Comparison of ENCODE assay signal across 1 fruit fly cellular context in genomic region chrX:3677847-3678411, dm6.
TF ChIP-seq lines count a peak whose summit lies in the region.

No protein-coding gene starts in this region.

TF ChIP-seq in whole organism, embryonic, 481 proteins besides CTCF, POLR2A, EP300 and RAD21 (continued from another document and continues in another):
- no peak for TF ChIP-seq knrl (GFP tag; IDR thresholded peaks at IDR 0.05; lab: Robert Waterston, UW; ENCODE audit: partially characterized antibody)
- TF ChIP-seq Doc2 (GFP tag; IDR thresholded peaks at IDR 0.05; lab: Robert Waterston, UW) = no peak
- TF ChIP-seq Spps (tag; optimal IDR thresholded peaks at IDR 0.05; lab: Kevin White, UChicago) = peak; percentile 83
- TF ChIP-seq CG4617 (GFP tag; optimal IDR thresholded peaks at IDR 0.05; lab: Kevin White, UChicago; ENCODE audit: borderline replicate concordance) = no peak
- TF ChIP-seq CG1529 (GFP tag; optimal IDR thresholded peaks at IDR 0.05; lab: Kevin White, UChicago) = peak; percentile 73
- peak; percentile 59 for TF ChIP-seq jing (GFP tag; optimal IDR thresholded peaks at IDR 0.05; lab: Kevin White, UChicago)
- no peak for TF ChIP-seq Mes4 (GFP tag; optimal IDR thresholded peaks at IDR 0.05; lab: Kevin White, UChicago)
- peak; percentile 92 for TF ChIP-seq Oli (tag; optimal IDR thresholded peaks at IDR 0.05; lab: Kevin White, UChicago)
- no peak for TF ChIP-seq CG6791 (GFP tag; IDR thresholded peaks at IDR 0.05; lab: Robert Waterston, UW; ENCODE audit: partially characterized antibody)
- TF ChIP-seq pzg (GFP tag; optimal IDR thresholded peaks at IDR 0.05; lab: Kevin White, UChicago) = no peak
- no peak for TF ChIP-seq toy (GFP tag; IDR thresholded peaks at IDR 0.05; lab: Robert Waterston, UW)
- TF ChIP-seq ATbp (GFP tag; optimal IDR thresholded peaks at IDR 0.05; lab: Kevin White, UChicago) = peak; percentile 68
- no peak for TF ChIP-seq zen2 (GFP tag; IDR thresholded peaks at IDR 0.05; lab: Robert Waterston, UW; ENCODE audit: partially characterized antibody)
- peak; percentile 59; the same call in 1 of the 2 replicates for TF ChIP-seq HLH3B (GFP tag; IDR thresholded peaks at IDR 0.05; lab: Robert Waterston, UW)
- TF ChIP-seq Opbp (GFP tag; IDR thresholded peaks at IDR 0.05; lab: Robert Waterston, UW; ENCODE audit: partially characterized antibody) = no peak
- peak; percentile 66 for TF ChIP-seq CG14441 (GFP tag; IDR thresholded peaks at IDR 0.05; lab: Robert Waterston, UW)
- peak; percentile 73 for TF ChIP-seq sisA (GFP tag; IDR thresholded peaks at IDR 0.05; lab: Robert Waterston, UW)
- TF ChIP-seq Mrtf (GFP tag; IDR thresholded peaks at IDR 0.05; lab: Robert Waterston, UW) = no peak; the same call in 1 of the 3 replicates
- no peak for TF ChIP-seq bigmax (GFP tag; optimal IDR thresholded peaks at IDR 0.05; lab: Kevin White, UChicago)
- peak; percentile 57; the same call in 1 of the 2 replicates for TF ChIP-seq Rfx (GFP tag; IDR thresholded peaks at IDR 0.05; lab: Robert Waterston, UW)
- peak; percentile 78 for TF ChIP-seq Usf (GFP tag; optimal IDR thresholded peaks at IDR 0.05; lab: Kevin White, UChicago)
- TF ChIP-seq ase (GFP tag; IDR thresholded peaks at IDR 0.05; lab: Robert Waterston, UW) = peak; percentile 40; the same call in 2 of the 3 replicates
- no peak for TF ChIP-seq stwl (tag; optimal IDR thresholded peaks at IDR 0.05; lab: Kevin White, UChicago)
- TF ChIP-seq CG9437 (GFP tag; optimal IDR thresholded peaks at IDR 0.05; lab: Kevin White, UChicago) = peak; percentile 89
- no peak for TF ChIP-seq CG7963 (GFP tag; IDR thresholded peaks at IDR 0.05; lab: Robert Waterston, UW; ENCODE audit: partially characterized antibody)
- TF ChIP-seq Jarid2 (GFP tag; optimal IDR thresholded peaks at IDR 0.05; lab: Kevin White, UChicago) = peak; percentile 74
- no peak for TF ChIP-seq CG11247 (GFP tag; IDR thresholded peaks at IDR 0.05; lab: Robert Waterston, UW)
- TF ChIP-seq HmgZ (tag; optimal IDR thresholded peaks at IDR 0.05; lab: Kevin White, UChicago) = no peak
- TF ChIP-seq croc (GFP tag; conservative IDR thresholded peaks at IDR 0.05; lab: Robert Waterston, UW) = peak; percentile 78
- TF ChIP-seq Taf1 (GFP tag; IDR thresholded peaks at IDR 0.05; lab: Robert Waterston, UW) = no peak
- TF ChIP-seq Bteb2 (GFP tag; optimal IDR thresholded peaks at IDR 0.05; lab: Kevin White, UChicago) = no peak
- peak; percentile 97 for TF ChIP-seq CG17361 (GFP tag; IDR thresholded peaks at IDR 0.05; lab: Robert Waterston, UW)
- TF ChIP-seq Xrp1 (GFP tag; IDR thresholded peaks at IDR 0.05; lab: Robert Waterston, UW) = peak; percentile 82
- peak; percentile 76 for TF ChIP-seq CG6854 (GFP tag; optimal IDR thresholded peaks at IDR 0.05; lab: Kevin White, UChicago)
- no peak for TF ChIP-seq BEAF-32 (GFP tag; optimal IDR thresholded peaks at IDR 0.05; lab: Kevin White, UChicago)
- TF ChIP-seq Elba2 (GFP tag; optimal IDR thresholded peaks at IDR 0.05; lab: Kevin White, UChicago) = no peak
- TF ChIP-seq CG2678 (tag; optimal IDR thresholded peaks at IDR 0.05; lab: Kevin White, UChicago) = peak; percentile 93
- TF ChIP-seq CG10654 (GFP tag; optimal IDR thresholded peaks at IDR 0.05; lab: Kevin White, UChicago) = peak; percentile 47
- TF ChIP-seq Deaf1 (tag; optimal IDR thresholded peaks at IDR 0.05; lab: Kevin White, UChicago) = peak; percentile 65
- no peak for TF ChIP-seq Sin3A (optimal IDR thresholded peaks at IDR 0.05; lab: Kevin White, UChicago)
- TF ChIP-seq psq (GFP tag; optimal IDR thresholded peaks at IDR 0.05; lab: Kevin White, UChicago) = peak; percentile 51
- no peak for TF ChIP-seq ash1 (GFP tag; optimal IDR thresholded peaks at IDR 0.05; lab: Kevin White, UChicago)
- peak; percentile 73; the same call in 2 of the 3 replicates for TF ChIP-seq dysf (GFP tag; IDR thresholded peaks at IDR 0.05; lab: Robert Waterston, UW)
- no peak for TF ChIP-seq Dref (GFP tag; IDR thresholded peaks at IDR 0.05; lab: Robert Waterston, UW)
- peak; percentile 63; the same call in 2 of the 3 replicates for TF ChIP-seq zfh1 (GFP tag; IDR thresholded peaks at IDR 0.05; lab: Robert Waterston, UW)
- peak; percentile 74 for TF ChIP-seq CG33557 (GFP tag; optimal IDR thresholded peaks at IDR 0.05; lab: Kevin White, UChicago)
- peak; percentile 58 for TF ChIP-seq scrt (GFP tag; optimal IDR thresholded peaks at IDR 0.05; lab: Kevin White, UChicago)
- no peak for TF ChIP-seq otp (GFP tag; IDR thresholded peaks at IDR 0.05; lab: Robert Waterston, UW)
- peak; percentile 49 for TF ChIP-seq CG5245 (GFP tag; optimal IDR thresholded peaks at IDR 0.05; lab: Kevin White, UChicago)
- TF ChIP-seq CG10543 (GFP tag; optimal IDR thresholded peaks at IDR 0.05; lab: Kevin White, UChicago) = peak; percentile 78
- TF ChIP-seq ro (GFP tag; IDR thresholded peaks at IDR 0.05; lab: Robert Waterston, UW) = no peak
- TF ChIP-seq CG7987 (GFP tag; optimal IDR thresholded peaks at IDR 0.05; lab: Kevin White, UChicago) = peak; percentile 15
- TF ChIP-seq sna (GFP tag; IDR thresholded peaks at IDR 0.05; lab: Robert Waterston, UW; ENCODE audit: partially characterized antibody) = no peak
- no peak for TF ChIP-seq hth (optimal IDR thresholded peaks at IDR 0.05; lab: Kevin White, UChicago)
- TF ChIP-seq MESR4 (GFP tag; optimal IDR thresholded peaks at IDR 0.05; lab: Kevin White, UChicago) = no peak
- TF ChIP-seq kah (GFP tag; optimal IDR thresholded peaks at IDR 0.05; lab: Kevin White, UChicago) = peak; percentile 43
- TF ChIP-seq H15 (GFP tag; IDR thresholded peaks at IDR 0.05; lab: Robert Waterston, UW) = 0 out of 3 replicates have a peak, but pooled peaks have one; percentile 39
- TF ChIP-seq Lhr (GFP tag; optimal IDR thresholded peaks at IDR 0.05; lab: Kevin White, UChicago) = peak; percentile 39
- TF ChIP-seq CG11504 (tag; optimal IDR thresholded peaks at IDR 0.05; lab: Kevin White, UChicago) = peak; percentile 92
- TF ChIP-seq gro (GFP tag; optimal IDR thresholded peaks at IDR 0.05; lab: Kevin White, UChicago) = no peak
- TF ChIP-seq CG18764 (GFP tag; optimal IDR thresholded peaks at IDR 0.05; lab: Kevin White, UChicago) = peak; percentile 37
- peak; percentile 71 for TF ChIP-seq CG2202 (tag; optimal IDR thresholded peaks at IDR 0.05; lab: Kevin White, UChicago)
- TF ChIP-seq nom (GFP tag; optimal IDR thresholded peaks at IDR 0.05; lab: Kevin White, UChicago) = peak; percentile 5
- no peak for TF ChIP-seq sim (GFP tag; IDR thresholded peaks at IDR 0.05; lab: Robert Waterston, UW)
- TF ChIP-seq ewg (GFP tag; optimal IDR thresholded peaks at IDR 0.05; lab: Kevin White, UChicago) = peak; percentile 77
- TF ChIP-seq CG7271 (tag; optimal IDR thresholded peaks at IDR 0.05; lab: Kevin White, UChicago) = no peak
- TF ChIP-seq CG32532 (GFP tag; IDR thresholded peaks at IDR 0.05; lab: Robert Waterston, UW) = peak; percentile 56; the same call in 1 of the 2 replicates
- TF ChIP-seq CG9215 (GFP tag; IDR thresholded peaks at IDR 0.05; lab: Robert Waterston, UW) = peak; percentile 58
- no peak for TF ChIP-seq gfzf (GFP tag; optimal IDR thresholded peaks at IDR 0.05; lab: Kevin White, UChicago)
- TF ChIP-seq cato (GFP tag; optimal IDR thresholded peaks at IDR 0.05; lab: Kevin White, UChicago; ENCODE audit: borderline replicate concordance) = peak; percentile 21
- peak; percentile 78 for TF ChIP-seq CG6254 (GFP tag; optimal IDR thresholded peaks at IDR 0.05; lab: Kevin White, UChicago)
- TF ChIP-seq CG14667 (GFP tag; IDR thresholded peaks at IDR 0.05; lab: Robert Waterston, UW) = peak; percentile 44
- TF ChIP-seq Hmr (GFP tag; optimal IDR thresholded peaks at IDR 0.05; lab: Kevin White, UChicago) = peak; percentile 83
- TF ChIP-seq sens (GFP tag; lab: Kevin White, UChicago) = peak; percentile 86
- peak; percentile 92 for TF ChIP-seq CG8924 (tag; optimal IDR thresholded peaks at IDR 0.05; lab: Kevin White, UChicago)
- no peak for TF ChIP-seq CG34224 (GFP tag; IDR thresholded peaks at IDR 0.05; lab: Robert Waterston, UW; ENCODE audit: partially characterized antibody)
- no peak for TF ChIP-seq schlank (tag; optimal IDR thresholded peaks at IDR 0.05; lab: Kevin White, UChicago)
- no peak for TF ChIP-seq pros (GFP tag; optimal IDR thresholded peaks at IDR 0.05; lab: Kevin White, UChicago)
- no peak for TF ChIP-seq NC2β (GFP tag; optimal IDR thresholded peaks at IDR 0.05; lab: Kevin White, UChicago)
- TF ChIP-seq Eip74EF (GFP tag; optimal IDR thresholded peaks at IDR 0.05; lab: Kevin White, UChicago) = peak in 1 of 2 experiments; percentile 85
- peak; percentile 22 for TF ChIP-seq ac (GFP tag; optimal IDR thresholded peaks at IDR 0.05; lab: Kevin White, UChicago)
- no peak for TF ChIP-seq zf30C (GFP tag; optimal IDR thresholded peaks at IDR 0.05; lab: Kevin White, UChicago)
- peak; percentile 88 for TF ChIP-seq CG9727 (GFP tag; optimal IDR thresholded peaks at IDR 0.05; lab: Kevin White, UChicago)
- no peak for TF ChIP-seq ems (GFP tag; optimal IDR thresholded peaks at IDR 0.05; lab: Kevin White, UChicago)
- peak; percentile 55; the same call in 1 of the 2 replicates for TF ChIP-seq E2f1 (GFP tag; IDR thresholded peaks at IDR 0.05; lab: Robert Waterston, UW)
- TF ChIP-seq chinmo (GFP tag; IDR thresholded peaks at IDR 0.05; lab: Robert Waterston, UW; ENCODE audit: partially characterized antibody) = peak; percentile 18; the same call in 2 of the 4 replicates
- TF ChIP-seq CG6765 (GFP tag; optimal IDR thresholded peaks at IDR 0.05; lab: Kevin White, UChicago) = peak; percentile 32
- no peak for TF ChIP-seq Hr39 (optimal IDR thresholded peaks at IDR 0.05; lab: Kevin White, UChicago)
- TF ChIP-seq fd102C (GFP tag; optimal IDR thresholded peaks at IDR 0.05; lab: Kevin White, UChicago) = no peak
- TF ChIP-seq Max (GFP tag; optimal IDR thresholded peaks at IDR 0.05; lab: Kevin White, UChicago) = peak; percentile 18
- peak; percentile 45 for TF ChIP-seq kay (GFP tag; optimal IDR thresholded peaks at IDR 0.05; lab: Kevin White, UChicago)
- TF ChIP-seq gcm2 (GFP tag; optimal IDR thresholded peaks at IDR 0.05; lab: Kevin White, UChicago) = no peak
- TF ChIP-seq CG17829 (tag; optimal IDR thresholded peaks at IDR 0.05; lab: Kevin White, UChicago) = peak; percentile 88
- TF ChIP-seq CG32767 (GFP tag; IDR thresholded peaks at IDR 0.05; lab: Robert Waterston, UW) = peak; percentile 53; the same call in 1 of the 2 replicates
- peak; percentile 21 for TF ChIP-seq CG9797 (GFP tag; optimal IDR thresholded peaks at IDR 0.05; lab: Kevin White, UChicago)
- no peak for TF ChIP-seq grn (GFP tag; optimal IDR thresholded peaks at IDR 0.05; lab: Kevin White, UChicago)
- TF ChIP-seq CG12236 (GFP tag; optimal IDR thresholded peaks at IDR 0.05; lab: Kevin White, UChicago) = no peak
- no peak for TF ChIP-seq usp (GFP tag; optimal IDR thresholded peaks at IDR 0.05; lab: Kevin White, UChicago)
- peak; percentile 73 for TF ChIP-seq ind (GFP tag; optimal IDR thresholded peaks at IDR 0.05; lab: Kevin White, UChicago)
- peak; percentile 41 for TF ChIP-seq CG4404 (GFP tag; IDR thresholded peaks at IDR 0.05; lab: Robert Waterston, UW)
- peak; percentile 57 for TF ChIP-seq CG12104 (GFP tag; optimal IDR thresholded peaks at IDR 0.05; lab: Kevin White, UChicago)
- peak; percentile 31 for TF ChIP-seq Fer2 (tag; optimal IDR thresholded peaks at IDR 0.05; lab: Kevin White, UChicago)
- no peak for TF ChIP-seq CG1024 (GFP tag; IDR thresholded peaks at IDR 0.05; lab: Robert Waterston, UW)
- peak; percentile 69 for TF ChIP-seq wor (GFP tag; IDR thresholded peaks at IDR 0.05; lab: Robert Waterston, UW)
- peak; percentile 6 for TF ChIP-seq pb (GFP tag; optimal IDR thresholded peaks at IDR 0.05; lab: Kevin White, UChicago)
- TF ChIP-seq CG11695 (GFP tag; IDR thresholded peaks at IDR 0.05; lab: Robert Waterston, UW) = no peak; the same call in 1 of the 3 replicates
- TF ChIP-seq Atf-2 (GFP tag; optimal IDR thresholded peaks at IDR 0.05; lab: Kevin White, UChicago) = no peak
- no peak for TF ChIP-seq klu (GFP tag; IDR thresholded peaks at IDR 0.05; lab: Robert Waterston, UW)
- TF ChIP-seq CG10565 (GFP tag; optimal IDR thresholded peaks at IDR 0.05; lab: Kevin White, UChicago) = no peak
- no peak; the same call in 1 of the 2 replicates for TF ChIP-seq Rx (GFP tag; IDR thresholded peaks at IDR 0.05; lab: Robert Waterston, UW)
- TF ChIP-seq gem (tag; optimal IDR thresholded peaks at IDR 0.05; lab: Kevin White, UChicago) = peak; percentile 94
- TF ChIP-seq tio (GFP tag; optimal IDR thresholded peaks at IDR 0.05; lab: Kevin White, UChicago) = peak; percentile 65
- TF ChIP-seq Dip2 (GFP tag; IDR thresholded peaks at IDR 0.05; lab: Robert Waterston, UW) = no peak
- TF ChIP-seq D19A (tag; optimal IDR thresholded peaks at IDR 0.05; lab: Kevin White, UChicago) = peak; percentile 93
- TF ChIP-seq dati (GFP tag; IDR thresholded peaks at IDR 0.05; lab: Robert Waterston, UW) = no peak
- peak; percentile 92 for TF ChIP-seq CG12659 (GFP tag; optimal IDR thresholded peaks at IDR 0.05; lab: Kevin White, UChicago)
- peak; percentile 13 for TF ChIP-seq CrebB (tag; optimal IDR thresholded peaks at IDR 0.05; lab: Kevin White, UChicago)
- TF ChIP-seq Sox100B (GFP tag; optimal IDR thresholded peaks at IDR 0.05; lab: Kevin White, UChicago) = peak; percentile 95
- no peak for TF ChIP-seq unc-4 (GFP tag; IDR thresholded peaks at IDR 0.05; lab: Robert Waterston, UW; ENCODE audit: partially characterized antibody)
- peak; percentile 85 for TF ChIP-seq lab (GFP tag; optimal IDR thresholded peaks at IDR 0.05; lab: Kevin White, UChicago)
- TF ChIP-seq emc (GFP tag; optimal IDR thresholded peaks at IDR 0.05; lab: Kevin White, UChicago) = peak; percentile 6
- TF ChIP-seq peb (GFP tag; IDR thresholded peaks at IDR 0.05; lab: Robert Waterston, UW) = no peak
- peak; percentile 77 for TF ChIP-seq NfI (GFP tag; optimal IDR thresholded peaks at IDR 0.05; lab: Kevin White, UChicago)
- TF ChIP-seq CG4854 (GFP tag; optimal IDR thresholded peaks at IDR 0.05; lab: Kevin White, UChicago) = no peak
- no peak for TF ChIP-seq fru (optimal IDR thresholded peaks at IDR 0.05; lab: Kevin White, UChicago)
- peak; percentile 44 for TF ChIP-seq chn (GFP tag; optimal IDR thresholded peaks at IDR 0.05; lab: Kevin White, UChicago)
- TF ChIP-seq crol (GFP tag; IDR thresholded peaks at IDR 0.05; lab: Robert Waterston, UW) = peak; percentile 27; the same call in 1 of the 2 replicates
- TF ChIP-seq CG15073 (GFP tag; optimal IDR thresholded peaks at IDR 0.05; lab: Kevin White, UChicago) = no peak
- TF ChIP-seq Atf3 (GFP tag; optimal IDR thresholded peaks at IDR 0.05; lab: Kevin White, UChicago) = peak; percentile 20
- TF ChIP-seq CkIIα-i1 (GFP tag; IDR thresholded peaks at IDR 0.05; lab: Robert Waterston, UW) = no peak
- peak; percentile 69 for TF ChIP-seq trem (tag; optimal IDR thresholded peaks at IDR 0.05; lab: Kevin White, UChicago)
- TF ChIP-seq Adf1 (GFP tag; IDR thresholded peaks at IDR 0.05; lab: Robert Waterston, UW) = no peak
